Worm (Caenorhabditis elegans) whole organism, L2 larva: ENCODE results near the gene suex-2.

Experiments used
- crh-2 ChIP-seq: sonication (generic microtip); optimal IDR thresholded peaks from 2 replicates; lab custom pipeline; 2017; ENCODE audit warnings: missing biosample characterization, missing genetic modification characterization
- elt-1 ChIP-seq: fragments of 150-350 bp; optimal IDR thresholded peaks from 2 replicates; lab custom pipeline; 2014; ENCODE audit warnings: missing biosample characterization, missing genetic modification characterization
- gmeb-1 ChIP-seq: fragments of 150-350 bp; optimal IDR thresholded peaks from 2 replicates; lab custom pipeline; 2014; ENCODE audit warnings: missing biosample characterization, missing genetic modification characterization
- lin-13 ChIP-seq: fragments of 150-350 bp; optimal IDR thresholded peaks from 2 replicates; lab custom pipeline; 2014; ENCODE audit warnings: missing biosample characterization, missing genetic modification reagents, missing genetic modification characterization
- mdl-1 ChIP-seq, 2 experiments: fragments of 150-350 bp in 1 of 2; sonication (generic microtip) in 1 of 2; optimal IDR thresholded peaks; 2 replicates each; lab custom pipeline; 2017; ENCODE audit warnings: missing biosample characterization in 2 of 2, missing genetic modification characterization in 2 of 2
- nhr-23 ChIP-seq: fragments of 150-350 bp; optimal IDR thresholded peaks from 2 replicates; lab custom pipeline; 2014; ENCODE audit warnings: missing biosample characterization, missing genetic modification reagents, missing genetic modification characterization
- sem-4 ChIP-seq: fragments of 150-350 bp; optimal IDR thresholded peaks from 2 replicates; lab custom pipeline; 2014; ENCODE audit warnings: missing biosample characterization, missing genetic modification reagents, missing genetic modification characterization
- unc-62 ChIP-seq: fragments of 150-350 bp; optimal IDR thresholded peaks from 2 replicates; lab custom pipeline; 2014; ENCODE audit warnings: missing biosample characterization, missing genetic modification reagents, missing genetic modification characterization

DNA sequence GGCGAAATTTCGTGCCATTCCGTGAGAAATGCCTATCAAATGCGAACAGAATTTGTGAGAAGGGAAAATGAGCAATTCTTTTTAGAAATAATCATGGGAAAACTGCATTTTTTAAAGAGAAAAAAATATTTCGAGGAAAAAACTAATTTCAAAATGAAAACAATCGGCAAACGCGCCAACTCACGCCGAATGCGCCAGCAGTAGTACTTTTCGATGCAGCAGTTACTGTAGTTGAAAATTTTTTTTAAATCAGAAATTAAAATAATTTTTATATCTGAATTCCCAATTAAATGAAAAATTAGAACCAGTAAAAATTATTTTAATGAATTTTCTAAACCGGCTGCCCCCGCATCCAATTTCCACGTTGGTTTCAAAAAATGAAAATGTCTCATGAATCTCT lies 44.7 kb upstream of the suex-2 start:
- no peak for TF ChIP-seq sem-4
- no peak for TF ChIP-seq unc-62 (GFP tag; lab: Kevin White, UChicago)
- TF ChIP-seq gmeb-1 (tag; lab: Kevin White, UChicago) = no peak
- TF ChIP-seq elt-1 (tag; lab: Kevin White, UChicago) = no peak
- TF ChIP-seq crh-2 (tag; lab: Kevin White, UChicago) = no peak
- no peak for TF ChIP-seq lin-13 (GFP tag; lab: Kevin White, UChicago)
- TF ChIP-seq mdl-1 (tag; optimal IDR thresholded peaks at IDR 0.05; lab: Kevin White, UChicago) = no peak
- no peak for TF ChIP-seq nhr-23 (tag; lab: Kevin White, UChicago)
